Fruit fly (Drosophila melanogaster): ENCODE results near the gene dj.

- TF ChIP-seq Abd-B (GFP tag; optimal IDR thresholded peaks at IDR 0.05) (no peak), Vsx2 (GFP tag; optimal IDR thresholded peaks at IDR 0.05; ENCODE audit: partially characterized antibody) (no peak), lola (GFP tag; optimal IDR thresholded peaks at IDR 0.05) (no peak), Rel (GFP tag; optimal IDR thresholded peaks at IDR 0.05) (no peak), Rel (tag; optimal IDR thresholded peaks at IDR 0.05) (no peak)
Measured at dm6 chr3R:7079718-7080117, 20.6 kb downstream of the dj start.

Measured in whole organism, wandering third instar larva.